Worm (Caenorhabditis elegans) whole organism, mixed stage, embryonic: ENCODE results near the gene K01D12.15.

Source experiments
- M03D4.4 ChIP-seq: sonication (generic microtip); optimal IDR thresholded peaks from 2 replicates; lab custom pipeline; 2017; ENCODE audit warnings: mild to moderate bottlenecking, missing genetic modification characterization, missing compliant biosample characterization
- bed-3 ChIP-seq: fragments of 200-800 bp; sonication (Bioruptor generic); optimal IDR thresholded peaks from 3 replicates; lab custom pipeline; 2018; ENCODE audit warnings: mild to moderate bottlenecking, missing genetic modification characterization, moderate library complexity, missing compliant biosample characterization
- ceh-39 ChIP-seq: fragments of 150-350 bp; optimal IDR thresholded peaks from 2 replicates; lab custom pipeline; 2014; ENCODE audit warnings: missing biosample characterization, missing genetic modification characterization
- ceh-43 ChIP-seq: fragments of 200-800 bp; sonication (Bioruptor generic); optimal IDR thresholded peaks from 2 replicates; lab custom pipeline; 2018; ENCODE audit warnings: mild to moderate bottlenecking, missing genetic modification characterization, moderate library complexity, missing compliant biosample characterization
- ceh-83 ChIP-seq: fragments of 200-800 bp; sonication (Bioruptor generic); optimal IDR thresholded peaks from 2 replicates; lab custom pipeline; 2018; ENCODE audit warnings: mild to moderate bottlenecking, missing genetic modification characterization, missing compliant biosample characterization
- ces-1 ChIP-seq: fragments of 150-350 bp; optimal IDR thresholded peaks from 2 replicates; lab custom pipeline; 2014; ENCODE audit warnings: missing biosample characterization, missing genetic modification reagents, missing genetic modification characterization
- cnd-1 ChIP-seq: fragments of 200-800 bp; sonication (Bioruptor generic); optimal IDR thresholded peaks from 2 replicates; lab custom pipeline; 2018; ENCODE audit warnings: mild to moderate bottlenecking, missing genetic modification characterization, missing compliant biosample characterization
- drap-1 ChIP-seq: fragments of 200-800 bp; sonication (Bioruptor generic); optimal IDR thresholded peaks from 3 replicates; lab custom pipeline; 2018; ENCODE audit warnings: mild to moderate bottlenecking, missing genetic modification characterization, missing compliant biosample characterization
- elt-1 ChIP-seq: sonication (generic microtip); optimal IDR thresholded peaks from 2 replicates; lab custom pipeline; 2017; ENCODE audit warnings: missing genetic modification characterization, mild to moderate bottlenecking, missing compliant biosample characterization, antibody characterized with exemption, moderate library complexity, borderline replicate concordance; ENCODE audit not compliant: insufficient read depth
- elt-3 ChIP-seq: fragments of 150-350 bp; optimal IDR thresholded peaks from 2 replicates; lab custom pipeline; 2014; ENCODE audit warnings: missing biosample characterization, missing genetic modification characterization
- flh-1 ChIP-seq: fragments of 200-800 bp; sonication (Bioruptor generic); optimal IDR thresholded peaks from 2 replicates; lab custom pipeline; 2018; ENCODE audit warnings: mild to moderate bottlenecking, missing genetic modification characterization, moderate library complexity, missing compliant biosample characterization
- ham-2 ChIP-seq: fragments of 200-800 bp; sonication (Bioruptor generic); optimal IDR thresholded peaks from 2 replicates; lab custom pipeline; 2018; ENCODE audit warnings: mild to moderate bottlenecking, missing genetic modification characterization, missing compliant biosample characterization
- hlh-1 ChIP-seq: fragments of 150-350 bp; optimal IDR thresholded peaks from 2 replicates; lab custom pipeline; 2014; ENCODE audit warnings: missing biosample characterization, missing genetic modification reagents, missing genetic modification characterization
- lin-32 ChIP-seq: fragments of 200-800 bp; sonication (Bioruptor generic); optimal IDR thresholded peaks from 2 replicates; lab custom pipeline; 2018; ENCODE audit warnings: mild to moderate bottlenecking, missing genetic modification characterization, missing compliant biosample characterization
- lsy-2 ChIP-seq: fragments of 150-350 bp; optimal IDR thresholded peaks from 2 replicates; lab custom pipeline; 2014; ENCODE audit warnings: missing biosample characterization, missing genetic modification characterization
- mab-5 ChIP-seq: fragments of 150-350 bp; optimal IDR thresholded peaks from 2 replicates; lab custom pipeline; 2014; ENCODE audit warnings: missing biosample characterization, missing genetic modification characterization
- mls-2 ChIP-seq: sonication (generic microtip); optimal IDR thresholded peaks from 2 replicates; lab custom pipeline; 2016; ENCODE audit warnings: mild to moderate bottlenecking, missing genetic modification characterization, moderate library complexity, missing compliant biosample characterization
- nhr-12 ChIP-seq: fragments of 150-350 bp; optimal IDR thresholded peaks from 2 replicates; lab custom pipeline; 2014; ENCODE audit warnings: missing biosample characterization, missing genetic modification characterization
- nhr-2 ChIP-seq: fragments of 150-350 bp; optimal IDR thresholded peaks from 2 replicates; lab custom pipeline; 2014; ENCODE audit warnings: missing biosample characterization, missing genetic modification characterization
- nhr-237 ChIP-seq: fragments of 150-350 bp; optimal IDR thresholded peaks from 2 replicates; lab custom pipeline; 2014; ENCODE audit warnings: missing biosample characterization, missing genetic modification characterization
- nhr-28 ChIP-seq: fragments of 150-350 bp; optimal IDR thresholded peaks from 2 replicates; lab custom pipeline; 2014; ENCODE audit warnings: missing biosample characterization, missing genetic modification characterization
- pha-4 ChIP-seq: fragments of 150-350 bp; optimal IDR thresholded peaks from 2 replicates; lab custom pipeline; 2018; ENCODE audit warnings: missing biosample characterization, missing genetic modification reagents, missing genetic modification characterization
- snpc-4 ChIP-seq: fragments of 150-350 bp; optimal IDR thresholded peaks from 2 replicates; lab custom pipeline; 2014; ENCODE audit warnings: missing biosample characterization, missing genetic modification characterization
- sptf-1 ChIP-seq: sonication (generic microtip); optimal IDR thresholded peaks from 2 replicates; lab custom pipeline; 2017; ENCODE audit warnings: mild to moderate bottlenecking, missing genetic modification characterization, moderate library complexity, missing compliant biosample characterization
- unc-120 ChIP-seq: sonication (generic microtip); optimal IDR thresholded peaks from 2 replicates; lab custom pipeline; 2017; ENCODE audit warnings: missing genetic modification characterization, missing compliant biosample characterization; ENCODE audit not compliant: poor library complexity, severe bottlenecking
- unc-39 ChIP-seq: fragments of 150-350 bp; optimal IDR thresholded peaks from 2 replicates; lab custom pipeline; 2014; ENCODE audit warnings: missing biosample characterization, missing genetic modification characterization
- zip-8 ChIP-seq: fragments of 150-350 bp; optimal IDR thresholded peaks from 2 replicates; lab custom pipeline; 2014; ENCODE audit warnings: missing biosample characterization, missing genetic modification characterization

K01D12.15 gene

DNA sequence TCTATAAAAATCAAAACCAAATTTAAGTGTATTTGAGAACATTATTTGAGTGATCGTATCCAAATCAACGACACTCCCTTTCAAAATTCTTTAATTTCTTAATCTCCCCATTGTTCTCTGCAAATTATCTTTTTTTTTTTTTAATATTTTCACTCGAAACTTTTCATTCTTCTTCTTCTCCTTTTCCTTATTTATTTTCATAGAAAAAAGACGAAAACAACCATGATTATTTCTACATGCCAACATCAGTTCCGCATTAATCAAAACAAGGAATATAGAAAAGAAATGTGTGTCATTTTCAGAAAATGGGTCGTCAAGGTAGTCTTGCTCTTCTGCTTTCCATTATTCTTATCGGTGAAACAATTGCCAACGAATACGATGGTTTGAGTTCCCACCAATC, 11.3 kb downstream of the K01D12.15 start, which contains the start of gene K01D12.5:
K01D12.5 (plus strand) TSS at position 301 of the 400 bp plus-strand sequence.
- TF ChIP-seq nhr-237 (tag; lab: Kevin White, UChicago) (no peak), mab-5 (tag; lab: Kevin White, UChicago) (no peak)
- TF ChIP-seq, all 35 proteins: peak for 0

DNA sequence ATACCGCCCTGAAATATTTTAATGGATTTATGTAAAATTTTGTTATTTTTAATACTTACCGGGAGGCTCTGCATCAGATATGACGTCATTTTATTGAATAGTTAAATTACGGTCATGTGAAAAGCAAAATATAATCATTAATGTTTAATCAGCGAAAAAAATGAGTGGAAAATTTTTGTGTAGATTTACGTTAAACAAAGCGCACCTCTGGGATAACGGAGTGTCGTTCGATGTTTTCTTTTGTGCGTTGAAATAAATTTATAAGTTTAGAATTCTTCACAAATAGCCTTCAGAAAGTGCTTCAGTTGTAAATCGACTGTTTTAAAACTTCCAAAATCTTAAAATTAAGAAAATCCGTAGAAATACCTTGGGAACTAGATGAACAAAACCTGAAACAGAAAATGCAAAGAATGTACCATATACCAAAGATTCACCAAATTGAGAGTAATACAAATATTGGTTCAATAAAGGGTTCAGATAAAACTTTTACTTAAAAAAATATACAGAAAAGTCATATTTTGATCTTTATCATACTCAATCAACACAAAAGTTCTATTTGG, 14.5 kb downstream of the K01D12.15 start, which contains the start of the genes K01D12.20 and miga-1:
K01D12.20 (minus strand) TSS at position 138 of the 560 bp plus-strand sequence.
miga-1 (minus strand) TSS at position 183 of the 560 bp plus-strand sequence.
- peak; percentile 71 for TF ChIP-seq zip-8 (tag; lab: Kevin White, UChicago)
- no peak for TF ChIP-seq ceh-39

DNA sequence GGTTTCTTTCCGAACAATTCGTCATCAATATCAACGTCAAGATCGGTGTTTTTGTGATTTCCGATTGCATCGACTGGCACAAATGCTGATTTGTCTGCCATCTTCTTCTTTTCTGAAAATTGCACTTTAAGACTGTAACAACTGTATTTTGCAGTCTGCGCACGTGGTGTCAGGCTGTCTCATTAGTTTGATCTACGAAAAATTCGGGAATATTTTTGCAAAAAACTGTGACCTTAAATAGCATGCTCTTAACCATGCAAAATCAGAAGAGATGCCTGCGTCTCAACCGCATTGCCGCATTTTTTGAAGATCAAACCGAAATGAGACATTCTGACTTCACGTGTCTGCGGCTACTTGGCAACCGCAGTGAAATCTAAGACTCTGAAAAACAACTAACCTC, 15.1 kb downstream of the K01D12.15 start, which contains the start of gene K01D12.7:
K01D12.7 (minus strand) TSS at position 101 of the 400 bp plus-strand sequence.
- TF ChIP-seq sptf-1 (no peak), ces-1 (GFP tag; lab: Kevin White, UChicago) (no peak), drap-1 (GFP tag; lab: Kevin White, UChicago) (no peak), ham-2 (GFP tag; lab: Kevin White, UChicago) (no peak), bed-3 (GFP tag; lab: Kevin White, UChicago) (no peak), nhr-12 (tag; lab: Kevin White, UChicago) (no peak), zip-8 (tag; lab: Kevin White, UChicago) (no peak), nhr-237 (tag; lab: Kevin White, UChicago) (no peak)

DNA sequence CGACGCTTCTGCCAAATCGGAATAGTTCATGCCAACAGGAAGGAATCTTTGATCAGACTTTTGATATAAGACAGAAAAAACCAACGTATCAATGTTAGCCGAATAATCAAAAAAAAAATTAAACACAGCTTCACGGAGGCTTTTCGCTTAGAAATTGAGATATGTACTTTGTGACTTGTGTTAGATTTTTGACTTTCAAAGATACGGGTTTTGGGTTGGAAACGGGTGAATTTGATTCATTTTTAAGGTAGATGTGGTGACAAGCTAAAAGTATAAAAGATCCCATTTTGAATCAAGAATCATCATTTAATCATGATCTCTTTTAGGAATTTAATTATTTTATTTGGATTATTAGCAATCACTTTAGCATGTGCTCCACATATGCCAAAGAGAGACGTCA, 16.1 kb downstream of the K01D12.15 start, which contains the start of gene K01D12.8:
K01D12.8 (plus strand) TSS at position 301 of the 400 bp plus-strand sequence.
- no peak for TF ChIP-seq sptf-1
- TF ChIP-seq ham-2 (GFP tag; lab: Kevin White, UChicago) = no peak
- no peak for TF ChIP-seq elt-1
- TF ChIP-seq unc-120 = no peak
- no peak for TF ChIP-seq bed-3 (GFP tag; lab: Kevin White, UChicago)
- no peak for TF ChIP-seq ceh-43 (GFP tag; lab: Kevin White, UChicago)
- no peak for TF ChIP-seq hlh-1 (tag; lab: Kevin White, UChicago)
- no peak for TF ChIP-seq lin-32 (GFP tag; lab: Kevin White, UChicago)

DNA sequence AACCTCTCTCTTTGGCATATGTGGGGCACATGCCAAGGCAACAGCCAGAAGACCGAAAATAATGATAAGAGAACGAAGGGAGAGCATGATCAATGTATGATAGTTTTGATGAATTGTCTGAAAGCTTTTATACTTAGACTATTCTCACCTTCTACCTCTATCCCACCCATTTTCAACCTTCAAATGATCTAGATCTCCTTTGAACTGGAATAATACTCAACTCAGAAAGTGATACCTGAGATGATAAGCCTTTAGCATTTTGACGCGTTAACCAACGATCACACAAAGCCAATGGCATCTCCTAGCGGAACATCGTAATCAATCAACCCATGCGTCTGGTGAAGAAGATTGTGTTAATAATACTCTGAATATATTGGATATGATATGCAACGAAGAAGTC, 18.3 kb downstream of the K01D12.15 start, which contains the start of gene K01D12.9:
K01D12.9 (minus strand) TSS at position 101 of the 400 bp plus-strand sequence.
- TF ChIP-seq lsy-2 (tag; lab: Kevin White, UChicago) (no peak), zip-8 (tag; lab: Kevin White, UChicago) (no peak), cnd-1 (tag; lab: Kevin White, UChicago) (no peak), nhr-2 (tag; lab: Kevin White, UChicago) (no peak), unc-39 (no peak), flh-1 (GFP tag; lab: Kevin White, UChicago) (no peak), nhr-237 (tag; lab: Kevin White, UChicago) (no peak), sptf-1 (no peak), drap-1 (GFP tag; lab: Kevin White, UChicago) (no peak), mls-2 (tag; lab: Kevin White, UChicago) (no peak), ceh-43 (GFP tag; lab: Kevin White, UChicago) (no peak), ceh-39 (no peak), ceh-83 (GFP tag; lab: Kevin White, UChicago) (no peak), pha-4 (no peak), snpc-4 (tag; lab: Kevin White, UChicago) (no peak), M03D4.4 (tag; lab: Kevin White, UChicago) (no peak)

DNA sequence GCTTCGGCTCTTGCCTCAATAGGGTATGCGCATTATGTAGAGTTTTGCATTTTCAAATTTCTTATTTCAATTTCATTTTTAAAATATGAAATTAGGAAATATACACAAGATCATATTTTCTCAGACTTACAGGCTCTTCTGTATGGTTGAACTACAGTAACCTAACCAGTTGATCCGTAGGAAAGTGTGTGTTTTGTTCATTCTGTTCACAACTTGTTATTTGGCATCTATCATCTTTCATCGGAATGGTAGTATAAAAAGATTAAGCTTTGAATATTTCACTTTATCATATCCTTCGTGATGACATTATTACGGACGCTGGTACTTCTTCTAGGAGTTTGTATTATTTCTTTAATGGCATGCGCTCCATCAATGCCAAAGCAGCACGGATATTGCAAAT, 19.7 kb downstream of the K01D12.15 start, which contains the start of gene K01D12.10:
K01D12.10 (plus strand) TSS at position 301 of the 400 bp plus-strand sequence.
- TF ChIP-seq nhr-28 (no peak), elt-3 (tag; lab: Kevin White, UChicago) (no peak), flh-1 (GFP tag; lab: Kevin White, UChicago) (no peak), M03D4.4 (tag; lab: Kevin White, UChicago) (no peak)
